Fruit fly (Drosophila melanogaster): Measurements from ENCODE around the gene Ppm1.

Ppm1 gene

dm6 chr3L:615425-616046, 34.4 kb downstream of the Ppm1 start:
- peak; percentile 83 for TF ChIP-seq CG8301 (tag; optimal IDR thresholded peaks at IDR 0.05)
- peak; percentile 49 for TF ChIP-seq CG34367 (tag; optimal IDR thresholded peaks at IDR 0.05)
- TF ChIP-seq D1 (tag; optimal IDR thresholded peaks at IDR 0.05) = peak; percentile 30
- TF ChIP-seq CG32121 (GFP tag; IDR thresholded peaks at IDR 0.05) = peak; percentile 80
- no peak for TF ChIP-seq CG13204 (GFP tag; optimal IDR thresholded peaks at IDR 0.05)
- TF ChIP-seq CG10348 (GFP tag; IDR thresholded peaks at IDR 0.05) = no peak
- TF ChIP-seq CG4496 (GFP tag; IDR thresholded peaks at IDR 0.05) = peak; percentile 85
- TF ChIP-seq Ets98B (GFP tag; IDR thresholded peaks at IDR 0.05) = peak; percentile 57
- TF ChIP-seq CG9948 (tag; optimal IDR thresholded peaks at IDR 0.05) = peak; percentile 67
- TF ChIP-seq Pif1A (GFP tag; optimal IDR thresholded peaks at IDR 0.05) = peak; percentile 74
- TF ChIP-seq Pif1B (GFP tag; optimal IDR thresholded peaks at IDR 0.05) = peak; percentile 42
- peak; percentile 66 for TF ChIP-seq CG12605 (GFP tag; IDR thresholded peaks at IDR 0.05)
- no peak for TF ChIP-seq Snoo (tag; optimal IDR thresholded peaks at IDR 0.05)
- TF ChIP-seq rn (GFP tag; IDR thresholded peaks at IDR 0.05) = 0 out of 2 replicates have a peak, but pooled peaks have one; percentile 23
- peak; percentile 59 for TF ChIP-seq CG8159 (tag; optimal IDR thresholded peaks at IDR 0.05)
- TF ChIP-seq CG17806 (tag; optimal IDR thresholded peaks at IDR 0.05) = peak; percentile 74
- TF ChIP-seq EcR (GFP tag; optimal IDR thresholded peaks at IDR 0.05) = no peak
- peak; percentile 55 for TF ChIP-seq CG15710 (tag; optimal IDR thresholded peaks at IDR 0.05)
- TF ChIP-seq CG14655 (GFP tag; optimal IDR thresholded peaks at IDR 0.05) = peak; percentile 89
- no peak for TF ChIP-seq gl (tag; optimal IDR thresholded peaks at IDR 0.05)
- peak; percentile 44; the same call in 1 of the 3 replicates for TF ChIP-seq fd96Ca (GFP tag; IDR thresholded peaks at IDR 0.05)

- no peak for TF ChIP-seq fd96Ca (GFP tag; IDR thresholded peaks at IDR 0.05)
- TF ChIP-seq CG14655 (GFP tag; optimal IDR thresholded peaks at IDR 0.05) = no peak
- TF ChIP-seq Pif1A (GFP tag; optimal IDR thresholded peaks at IDR 0.05) = no peak
- TF ChIP-seq CG10348 (GFP tag; IDR thresholded peaks at IDR 0.05) = no peak
- no peak for TF ChIP-seq Ets98B (GFP tag; IDR thresholded peaks at IDR 0.05)
- no peak for TF ChIP-seq D1 (tag; optimal IDR thresholded peaks at IDR 0.05)
- no peak for TF ChIP-seq rn (GFP tag; IDR thresholded peaks at IDR 0.05)
Observed at dm6 chr3L:616099-616481, 35.0 kb downstream of the Ppm1 start.

- TF ChIP-seq fd96Ca (GFP tag; IDR thresholded peaks at IDR 0.05) = peak; percentile 89
- TF ChIP-seq CG32121 (GFP tag; IDR thresholded peaks at IDR 0.05) = peak; percentile 83
- TF ChIP-seq D1 (tag; optimal IDR thresholded peaks at IDR 0.05) = no peak
- peak; percentile 65; the same call in 2 of the 3 replicates for TF ChIP-seq CG4496 (GFP tag; IDR thresholded peaks at IDR 0.05)
- no peak for TF ChIP-seq CG9948 (tag; optimal IDR thresholded peaks at IDR 0.05)
- TF ChIP-seq Pif1A (GFP tag; optimal IDR thresholded peaks at IDR 0.05) = no peak
- peak; percentile 39; the same call in 1 of the 2 replicates for TF ChIP-seq CG12605 (GFP tag; IDR thresholded peaks at IDR 0.05)
- TF ChIP-seq gl (tag; optimal IDR thresholded peaks at IDR 0.05) = no peak
- TF ChIP-seq CG13204 (GFP tag; optimal IDR thresholded peaks at IDR 0.05) = peak; percentile 25
- peak; percentile 68 for TF ChIP-seq Ets98B (GFP tag; IDR thresholded peaks at IDR 0.05)
- TF ChIP-seq EcR (GFP tag; optimal IDR thresholded peaks at IDR 0.05) = peak; percentile 34
- no peak for TF ChIP-seq CG34367 (tag; optimal IDR thresholded peaks at IDR 0.05)
Observed at dm6 chr3L:616482-617148, 35.5 kb downstream of the Ppm1 start.

- TF ChIP-seq CG12605 (GFP tag; IDR thresholded peaks at IDR 0.05) = no peak
- TF ChIP-seq CG8301 (tag; optimal IDR thresholded peaks at IDR 0.05) = no peak
- TF ChIP-seq CG15710 (tag; optimal IDR thresholded peaks at IDR 0.05) = no peak
- no peak for TF ChIP-seq CG13204 (GFP tag; optimal IDR thresholded peaks at IDR 0.05)
- TF ChIP-seq CG9948 (tag; optimal IDR thresholded peaks at IDR 0.05) = no peak
- no peak for TF ChIP-seq fd96Ca (GFP tag; IDR thresholded peaks at IDR 0.05)
- TF ChIP-seq CG10348 (GFP tag; IDR thresholded peaks at IDR 0.05) = no peak
- no peak for TF ChIP-seq Snoo (tag; optimal IDR thresholded peaks at IDR 0.05)
- TF ChIP-seq rn (GFP tag; IDR thresholded peaks at IDR 0.05) = no peak
- TF ChIP-seq CG32121 (GFP tag; IDR thresholded peaks at IDR 0.05) = no peak
- TF ChIP-seq CG14655 (GFP tag; optimal IDR thresholded peaks at IDR 0.05) = no peak
- TF ChIP-seq CG4496 (GFP tag; IDR thresholded peaks at IDR 0.05) = no peak
- no peak for TF ChIP-seq CG17806 (tag; optimal IDR thresholded peaks at IDR 0.05)
- no peak for TF ChIP-seq D1 (tag; optimal IDR thresholded peaks at IDR 0.05)
- no peak for TF ChIP-seq CG8159 (tag; optimal IDR thresholded peaks at IDR 0.05)
- no peak for TF ChIP-seq Pif1A (GFP tag; optimal IDR thresholded peaks at IDR 0.05)
- TF ChIP-seq CG34367 (tag; optimal IDR thresholded peaks at IDR 0.05) = no peak
- no peak for TF ChIP-seq Ets98B (GFP tag; IDR thresholded peaks at IDR 0.05)
- TF ChIP-seq gl (tag; optimal IDR thresholded peaks at IDR 0.05) = no peak
- TF ChIP-seq Pif1B (GFP tag; optimal IDR thresholded peaks at IDR 0.05) = no peak
Observed at dm6 chr3L:617926-618325, 36.8 kb downstream of the Ppm1 start.

dm6 chr3L:618347-619272, 37.5 kb downstream of the Ppm1 start:
- TF ChIP-seq CG8301 (tag; optimal IDR thresholded peaks at IDR 0.05) (peak; percentile 82), D1 (tag; optimal IDR thresholded peaks at IDR 0.05) (peak; percentile 65), Pif1B (GFP tag; optimal IDR thresholded peaks at IDR 0.05) (peak; percentile 78), CG13204 (GFP tag; optimal IDR thresholded peaks at IDR 0.05) (peak; percentile 38), fd96Ca (GFP tag; IDR thresholded peaks at IDR 0.05) (0 out of 3 replicates have a peak, but pooled peaks have one; percentile 57), CG8159 (tag; optimal IDR thresholded peaks at IDR 0.05) (peak; percentile 90), CG34367 (tag; optimal IDR thresholded peaks at IDR 0.05) (peak; percentile 80), EcR (GFP tag; optimal IDR thresholded peaks at IDR 0.05) (peak; percentile 88), rn (GFP tag; IDR thresholded peaks at IDR 0.05) (peak; percentile 18; the same call in 1 of the 2 replicates), CG14655 (GFP tag; optimal IDR thresholded peaks at IDR 0.05) (peak; percentile 92), Pif1A (GFP tag; optimal IDR thresholded peaks at IDR 0.05) (peak; percentile 81), CG10348 (GFP tag; IDR thresholded peaks at IDR 0.05) (no peak), CG4496 (GFP tag; IDR thresholded peaks at IDR 0.05) (no peak), CG9948 (tag; optimal IDR thresholded peaks at IDR 0.05) (peak; percentile 82), CG12605 (GFP tag; IDR thresholded peaks at IDR 0.05) (no peak), CG15710 (tag; optimal IDR thresholded peaks at IDR 0.05) (peak; percentile 87), CG32121 (GFP tag; IDR thresholded peaks at IDR 0.05) (no peak), Snoo (tag; optimal IDR thresholded peaks at IDR 0.05) (peak; percentile 94), CG17806 (tag; optimal IDR thresholded peaks at IDR 0.05) (peak; percentile 79), Ets98B (GFP tag; IDR thresholded peaks at IDR 0.05) (peak; percentile 10; the same call in 1 of the 2 replicates), gl (tag; optimal IDR thresholded peaks at IDR 0.05) (peak; percentile 4)

All from whole organism, pupa.